Worm (Caenorhabditis elegans): Measurements from ENCODE around the gene snb-2.

DNA sequence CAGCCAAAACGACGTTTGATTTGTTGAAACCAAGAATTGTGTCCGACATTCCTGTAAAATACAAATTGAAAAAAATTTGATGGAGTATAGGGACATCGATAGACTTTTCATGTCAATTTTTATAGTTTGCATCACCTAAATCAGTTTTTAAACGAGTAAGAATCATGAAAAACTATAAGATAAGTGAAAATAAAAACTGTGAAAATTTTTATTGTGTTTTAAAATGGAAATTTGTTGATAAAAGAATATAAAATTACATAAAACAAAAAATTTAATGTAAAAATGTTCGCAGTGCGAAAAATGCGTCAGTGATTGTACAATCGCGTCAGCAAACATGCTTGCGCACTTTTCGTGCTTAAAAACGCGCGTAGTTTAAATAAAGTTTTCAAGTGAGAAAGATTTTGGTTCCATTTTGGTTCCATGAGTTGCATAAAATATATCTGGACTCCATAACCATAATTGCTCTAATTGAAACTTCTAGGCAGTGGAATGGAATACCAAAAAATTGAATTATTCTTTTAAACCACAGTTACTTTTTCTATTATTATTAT, 2.2 kb downstream of the snb-2 start, which contains the start of gene tomm-20:
- TF ChIP-seq tra-4 (tag; optimal IDR thresholded peaks at IDR 0.05) (no peak), pes-1 (GFP tag; IDR thresholded peaks at IDR 0.05) (peak; percentile 60; the same call in 1 of the 2 replicates), ama-1 (optimal IDR thresholded peaks at IDR 0.05) (no peak), B0310.2 (tag; optimal IDR thresholded peaks at IDR 0.05) (no peak), flt-1 (GFP tag; IDR thresholded peaks at IDR 0.05) (peak; percentile 65; the same call in 1 of the 2 replicates), ceh-13 (GFP tag; optimal IDR thresholded peaks at IDR 0.05) (peak; percentile 2), aly-1 (tag; optimal IDR thresholded peaks at IDR 0.05) (no peak), hmbx-1 (tag; optimal IDR thresholded peaks at IDR 0.05) (peak; percentile 2), sea-1 (GFP tag; conservative IDR thresholded peaks at IDR 0.05) (no peak), ceh-36 (tag; optimal IDR thresholded peaks at IDR 0.05) (peak; percentile 36), hnd-1 (tag; optimal IDR thresholded peaks at IDR 0.05) (peak; percentile 29)

Data from whole organism, early embryonic.